Worm (Caenorhabditis elegans): ENCODE results near the gene nas-31.

DNA sequence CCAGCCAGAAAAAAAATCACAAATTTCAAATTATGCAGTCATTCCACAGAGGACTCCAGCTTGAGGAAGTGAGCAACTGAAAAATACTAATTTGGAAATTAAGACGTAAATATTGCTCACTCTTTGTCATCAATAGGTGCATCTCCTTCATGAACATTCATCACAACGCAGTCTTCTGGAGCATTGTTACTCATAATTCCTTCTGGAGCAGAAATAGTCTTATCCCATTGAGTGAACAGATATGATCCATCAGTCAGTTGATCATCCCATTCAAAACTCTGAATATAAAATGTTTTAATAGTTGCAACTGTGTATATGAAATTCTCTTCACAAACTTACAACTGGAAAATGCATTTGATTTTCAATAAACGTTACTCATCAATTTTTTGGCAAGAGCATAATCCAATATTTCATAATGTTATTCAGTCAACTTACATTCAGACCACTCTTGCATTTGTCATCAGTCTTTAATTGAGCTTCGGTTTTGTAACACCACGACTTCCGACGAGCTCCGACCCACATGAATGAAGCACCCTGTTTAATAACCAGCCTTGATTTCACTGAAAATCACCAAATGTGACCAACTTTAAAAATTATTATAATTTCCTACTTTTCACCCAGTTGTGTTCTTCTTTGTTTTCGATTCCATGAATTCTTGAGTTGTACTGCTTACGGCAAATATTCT, 32.0 kb upstream of the nas-31 start:
- TF ChIP-seq elt-2 (tag; optimal IDR thresholded peaks at IDR 0.05) (no peak), pqm-1 (tag; optimal IDR thresholded peaks at IDR 0.05) (no peak), ztf-11 (tag; optimal IDR thresholded peaks at IDR 0.05) (no peak), nhr-43 (tag; optimal IDR thresholded peaks at IDR 0.05; ENCODE audit: poor library complexity, severe bottlenecking) (peak; percentile 8), unc-62 (GFP tag; optimal IDR thresholded peaks at IDR 0.05) (no peak), lsy-12 (tag; optimal IDR thresholded peaks at IDR 0.05) (peak; percentile 36), elt-3 (tag; optimal IDR thresholded peaks at IDR 0.05) (no peak), nhr-11 (tag; optimal IDR thresholded peaks at IDR 0.05) (no peak)
